Worm (Caenorhabditis elegans) whole organism, L2 larva: Measurements from ENCODE around the gene hach-1.
A peak's percentile ranks its signal among the peaks of the same experiment; 100 is the strongest.

Source experiments
- C34F6.9 ChIP-seq: fragments of 150-350 bp; optimal IDR thresholded peaks from 2 replicates; lab custom pipeline; 2014; ENCODE audit warnings: missing biosample characterization, missing genetic modification characterization
- F13H6.1 ChIP-seq: sonication (generic microtip); optimal IDR thresholded peaks from 2 replicates; lab custom pipeline; 2016; ENCODE audit warnings: missing genetic modification characterization, missing compliant biosample characterization
- R02D3.7 ChIP-seq: fragments of 150-350 bp; optimal IDR thresholded peaks from 2 replicates; lab custom pipeline; 2014; ENCODE audit warnings: missing biosample characterization, missing genetic modification characterization
- Y55F3AM.14 ChIP-seq: fragments of 200-800 bp; sonication (Bioruptor generic); optimal IDR thresholded peaks from 2 replicates; lab custom pipeline; 2018; ENCODE audit warnings: mild to moderate bottlenecking, missing genetic modification characterization, missing compliant biosample characterization
- ZK546.5 ChIP-seq: sonication (generic microtip); optimal IDR thresholded peaks from 2 replicates; lab custom pipeline; 2017; ENCODE audit warnings: missing biosample characterization, missing genetic modification characterization
- alr-1 ChIP-seq: fragments of 150-350 bp; optimal IDR thresholded peaks from 2 replicates; lab custom pipeline; 2014; ENCODE audit warnings: missing biosample characterization, missing genetic modification characterization
- aly-2 ChIP-seq: fragments of 150-350 bp; optimal IDR thresholded peaks from 2 replicates; lab custom pipeline; 2014; ENCODE audit warnings: missing biosample characterization, missing genetic modification characterization
- ama-1 ChIP-seq: fragments of 150-350 bp; optimal IDR thresholded peaks from 2 replicates; lab custom pipeline; 2018; ENCODE audit warnings: inconsistent platforms
- blmp-1 ChIP-seq: sonication (generic microtip); optimal IDR thresholded peaks from 2 replicates; lab custom pipeline; 2017; ENCODE audit warnings: missing genetic modification characterization, mild to moderate bottlenecking, missing compliant biosample characterization, antibody characterized with exemption, moderate library complexity; ENCODE audit not compliant: insufficient read depth
- ceh-16 ChIP-seq: fragments of 150-350 bp; optimal IDR thresholded peaks from 2 replicates; lab custom pipeline; 2014; ENCODE audit warnings: missing biosample characterization, missing genetic modification characterization
- ceh-82 ChIP-seq: fragments of 150-350 bp; optimal IDR thresholded peaks from 2 replicates; lab custom pipeline; 2014; ENCODE audit warnings: missing biosample characterization, missing genetic modification characterization
- crh-2 ChIP-seq: sonication (generic microtip); optimal IDR thresholded peaks from 2 replicates; lab custom pipeline; 2017; ENCODE audit warnings: missing biosample characterization, missing genetic modification characterization
- dmd-4 ChIP-seq: sonication (generic microtip); optimal IDR thresholded peaks from 2 replicates; lab custom pipeline; 2017; ENCODE audit warnings: missing biosample characterization, missing genetic modification characterization
- egl-27 ChIP-seq: sonication (generic microtip); optimal IDR thresholded peaks from 3 replicates; lab custom pipeline; 2017; ENCODE audit warnings: missing biosample characterization, missing genetic modification reagents, missing genetic modification characterization
- elt-1 ChIP-seq: fragments of 150-350 bp; optimal IDR thresholded peaks from 2 replicates; lab custom pipeline; 2014; ENCODE audit warnings: missing biosample characterization, missing genetic modification characterization
- elt-3 ChIP-seq: sonication (generic microtip); optimal IDR thresholded peaks from 2 replicates; lab custom pipeline; 2017; ENCODE audit warnings: missing biosample characterization, missing genetic modification characterization
- fos-1 ChIP-seq: fragments of 150-350 bp; optimal IDR thresholded peaks from 2 replicates; lab custom pipeline; 2014; ENCODE audit warnings: missing biosample characterization, missing genetic modification characterization
- gmeb-1 ChIP-seq: fragments of 150-350 bp; optimal IDR thresholded peaks from 2 replicates; lab custom pipeline; 2014; ENCODE audit warnings: missing biosample characterization, missing genetic modification characterization
- lin-11 ChIP-seq: fragments of 150-350 bp; sonication (generic microtip); optimal IDR thresholded peaks from 2 replicates; lab custom pipeline; 2014; ENCODE audit warnings: missing biosample characterization, missing genetic modification characterization, inconsistent platforms, mixed read lengths
- lin-13 ChIP-seq: fragments of 150-350 bp; optimal IDR thresholded peaks from 2 replicates; lab custom pipeline; 2014; ENCODE audit warnings: missing biosample characterization, missing genetic modification reagents, missing genetic modification characterization
- lin-39 ChIP-seq: fragments of 150-350 bp; optimal IDR thresholded peaks from 2 replicates; lab custom pipeline; 2014; ENCODE audit warnings: missing biosample characterization, missing genetic modification reagents, missing genetic modification characterization
- lsy-2 ChIP-seq, 2 experiments: fragments of 150-350 bp in 1 of 2; sonication (generic microtip) in 1 of 2; optimal IDR thresholded peaks; 2 replicates each; lab custom pipeline; 2014 to 2017; ENCODE audit warnings: missing biosample characterization in 2 of 2, missing genetic modification characterization in 2 of 2
- mab-5 ChIP-seq: fragments of 150-350 bp; optimal IDR thresholded peaks from 2 replicates; lab custom pipeline; 2014; ENCODE audit warnings: missing biosample characterization, missing genetic modification characterization
- mbf-1 ChIP-seq: sonication (generic microtip); optimal IDR thresholded peaks from 2 replicates; lab custom pipeline; 2017; ENCODE audit warnings: missing biosample characterization, missing genetic modification characterization
- mdl-1 ChIP-seq, 2 experiments: fragments of 150-350 bp in 1 of 2; sonication (generic microtip) in 1 of 2; optimal IDR thresholded peaks; 2 replicates each; lab custom pipeline; 2017; ENCODE audit warnings: missing biosample characterization in 2 of 2, missing genetic modification characterization in 2 of 2
- nhr-10 ChIP-seq: sonication (generic microtip); optimal IDR thresholded peaks from 2 replicates; lab custom pipeline; 2017; ENCODE audit warnings: missing biosample characterization, missing genetic modification characterization
- nhr-11 ChIP-seq: fragments of 150-350 bp; optimal IDR thresholded peaks from 2 replicates; lab custom pipeline; 2014; ENCODE audit warnings: missing biosample characterization, missing genetic modification characterization
- nhr-12 ChIP-seq: fragments of 150-350 bp; optimal IDR thresholded peaks from 2 replicates; lab custom pipeline; 2014; ENCODE audit warnings: missing biosample characterization, missing genetic modification characterization
- nhr-129 ChIP-seq: fragments of 150-350 bp; optimal IDR thresholded peaks from 2 replicates; lab custom pipeline; 2014; ENCODE audit warnings: missing biosample characterization, missing genetic modification characterization
- nhr-21 ChIP-seq: fragments of 150-350 bp; optimal IDR thresholded peaks from 2 replicates; lab custom pipeline; 2014; ENCODE audit warnings: missing biosample characterization, missing genetic modification characterization
- nhr-23 ChIP-seq: fragments of 150-350 bp; optimal IDR thresholded peaks from 2 replicates; lab custom pipeline; 2014; ENCODE audit warnings: missing biosample characterization, missing genetic modification reagents, missing genetic modification characterization
- nhr-237 ChIP-seq: fragments of 150-350 bp; optimal IDR thresholded peaks from 2 replicates; lab custom pipeline; 2014; ENCODE audit warnings: missing biosample characterization, missing genetic modification characterization
- nhr-25 ChIP-seq: fragments of 150-350 bp; sonication (generic microtip); optimal IDR thresholded peaks from 3 replicates; lab custom pipeline; 2014; ENCODE audit warnings: missing biosample characterization, missing genetic modification characterization
- nhr-6 ChIP-seq: fragments of 150-350 bp; optimal IDR thresholded peaks from 2 replicates; lab custom pipeline; 2014; ENCODE audit warnings: missing biosample characterization, missing genetic modification characterization
- nhr-77 ChIP-seq: fragments of 150-350 bp; optimal IDR thresholded peaks from 2 replicates; lab custom pipeline; 2014; ENCODE audit warnings: missing biosample characterization, missing genetic modification characterization
- peb-1 ChIP-seq: fragments of 150-350 bp; optimal IDR thresholded peaks from 2 replicates; lab custom pipeline; 2014; ENCODE audit warnings: missing biosample characterization, missing genetic modification characterization
- sem-4 ChIP-seq: fragments of 150-350 bp; optimal IDR thresholded peaks from 2 replicates; lab custom pipeline; 2014; ENCODE audit warnings: missing biosample characterization, missing genetic modification reagents, missing genetic modification characterization
- skn-1 ChIP-seq: sonication (generic microtip); optimal IDR thresholded peaks from 2 replicates; lab custom pipeline; 2017; ENCODE audit warnings: missing biosample characterization, missing genetic modification characterization
- sma-3 ChIP-seq: sonication (generic microtip); optimal IDR thresholded peaks from 2 replicates; lab custom pipeline; 2016; ENCODE audit warnings: missing genetic modification reagents, missing genetic modification characterization, missing compliant biosample characterization
- sma-9 ChIP-seq, 2 experiments: fragments of 150-350 bp in 1 of 2; sonication (generic microtip) in 1 of 2; optimal IDR thresholded peaks; 2 replicates each; lab custom pipeline; 2014 to 2016; ENCODE audit warnings: missing genetic modification characterization in 2 of 2, mild to moderate bottlenecking in 1 of 2, missing biosample characterization in 1 of 2, missing compliant biosample characterization in 1 of 2, missing genetic modification reagents in 1 of 2, moderate library complexity in 1 of 2
- snpc-4 ChIP-seq: fragments of 150-350 bp; optimal IDR thresholded peaks from 2 replicates; lab custom pipeline; 2014; ENCODE audit warnings: missing biosample characterization, missing genetic modification characterization
- unc-39 ChIP-seq: fragments of 150-350 bp; optimal IDR thresholded peaks from 2 replicates; lab custom pipeline; 2014; ENCODE audit warnings: missing biosample characterization, missing genetic modification characterization
- unc-55 ChIP-seq: fragments of 150-350 bp; sonication (generic microtip); optimal IDR thresholded peaks from 3 replicates; lab custom pipeline; 2014; ENCODE audit warnings: missing biosample characterization, missing genetic modification reagents, missing genetic modification characterization
- unc-62 ChIP-seq: fragments of 150-350 bp; optimal IDR thresholded peaks from 2 replicates; lab custom pipeline; 2014; ENCODE audit warnings: missing biosample characterization, missing genetic modification reagents, missing genetic modification characterization
- zag-1 ChIP-seq: fragments of 150-350 bp; optimal IDR thresholded peaks from 2 replicates; lab custom pipeline; 2014; ENCODE audit warnings: missing biosample characterization, missing genetic modification characterization
- ztf-1 ChIP-seq: fragments of 200-800 bp; sonication (Bioruptor generic); conservative IDR thresholded peaks from 2 replicates; pipeline ENCODE4 v1.3.6; 2022; ENCODE audit warnings: missing genetic modification characterization, missing compliant biosample characterization
- ztf-11 ChIP-seq: sonication (generic microtip); optimal IDR thresholded peaks from 2 replicates; lab custom pipeline; 2017; ENCODE audit warnings: missing biosample characterization, missing genetic modification characterization
- ztf-4 ChIP-seq: fragments of 150-350 bp; optimal IDR thresholded peaks from 2 replicates; lab custom pipeline; 2014; ENCODE audit warnings: missing biosample characterization, missing genetic modification characterization

Gene hach-1

DNA sequence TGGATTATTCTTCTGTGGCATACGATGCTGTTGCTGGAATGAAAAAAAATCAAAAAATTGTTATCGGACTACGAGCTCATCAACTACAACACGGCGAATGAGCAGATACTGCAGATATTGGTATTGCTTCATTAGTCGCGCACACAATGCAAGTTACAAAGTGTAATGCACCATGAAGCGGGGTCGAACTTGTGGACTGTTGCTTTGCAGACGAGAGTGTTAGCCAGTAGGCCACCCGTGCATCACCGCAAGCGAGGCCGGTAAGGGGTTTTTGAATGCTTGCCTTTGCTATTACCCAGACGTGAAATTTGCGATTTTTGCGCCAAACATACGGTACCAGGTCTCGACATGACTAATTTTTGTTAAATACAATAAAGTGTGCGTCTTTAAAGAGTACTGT, 46.7 kb downstream of the hach-1 start (continued):
- TF ChIP-seq zag-1 (tag; lab: Kevin White, UChicago) = no peak
- TF ChIP-seq sma-3 (GFP tag; lab: Kevin White, UChicago) = peak; percentile 76
- TF ChIP-seq gmeb-1 (tag; lab: Kevin White, UChicago) = peak; percentile 62
- TF ChIP-seq nhr-129 (tag; lab: Kevin White, UChicago) = peak; percentile 87
- peak; percentile 70 for TF ChIP-seq nhr-21 (tag; lab: Kevin White, UChicago)
- no peak for TF ChIP-seq R02D3.7 (tag; lab: Kevin White, UChicago)
- TF ChIP-seq skn-1 (tag; lab: Kevin White, UChicago) = no peak
- peak; percentile 51 for TF ChIP-seq ztf-4 (tag; lab: Kevin White, UChicago)
- no peak for TF ChIP-seq Y55F3AM.14 (GFP tag; lab: Kevin White, UChicago)
- TF ChIP-seq fos-1 (tag; lab: Kevin White, UChicago) = peak; percentile 64
- TF ChIP-seq C34F6.9 (tag; lab: Kevin White, UChicago) = peak; percentile 63
- TF ChIP-seq nhr-237 (tag; lab: Kevin White, UChicago) = no peak
- peak; percentile 59 for TF ChIP-seq crh-2 (tag; lab: Kevin White, UChicago)
- no peak for TF ChIP-seq aly-2 (tag; lab: Kevin White, UChicago)
- no peak for TF ChIP-seq unc-39
- peak; percentile 58 for TF ChIP-seq egl-27 (tag; lab: Kevin White, UChicago)
- TF ChIP-seq peb-1 (tag; lab: Kevin White, UChicago) = no peak

DNA sequence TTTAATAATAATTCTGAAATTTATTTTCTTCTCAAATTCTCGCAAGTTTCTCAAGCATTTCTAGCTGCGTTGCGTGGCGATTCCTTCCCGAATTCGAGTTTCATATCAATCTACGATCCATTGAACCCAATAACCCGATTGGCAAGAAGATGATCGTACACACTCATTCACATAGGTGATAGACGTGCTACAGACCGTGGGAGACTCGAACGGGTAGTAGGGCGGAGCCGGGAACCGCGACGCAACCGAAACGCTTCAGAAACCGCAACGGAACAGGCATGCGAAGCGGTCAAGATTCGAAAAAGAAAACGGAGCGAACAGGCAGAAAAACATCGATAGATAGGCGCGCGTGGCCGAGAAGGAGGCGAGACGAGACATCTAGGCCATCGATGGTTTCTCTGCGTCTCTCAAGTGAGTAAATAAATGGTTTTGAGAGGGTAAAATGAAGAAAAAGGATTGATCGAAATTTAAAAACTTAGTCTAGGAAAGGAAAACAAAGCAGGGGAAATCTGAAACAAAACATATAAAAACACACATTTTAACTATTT, 48.3 kb downstream of the hach-1 start, which contains the start of gene madf-11:
Gene madf-11, minus strand, starts transcription at position 51 of the 548 bp plus-strand sequence.
- TF ChIP-seq ztf-1 (GFP tag; lab: Robert Waterston, UW) (no peak), dmd-4 (no peak), sma-9 (GFP tag; optimal IDR thresholded peaks at IDR 0.05; lab: Kevin White, UChicago) (peak; percentile 41), sma-9 (tag; optimal IDR thresholded peaks at IDR 0.05; lab: Kevin White, UChicago) (no peak), lin-39 (tag; lab: Kevin White, UChicago) (no peak), ama-1 (lab: Kevin White, UChicago) (no peak), Y55F3AM.14 (GFP tag; lab: Kevin White, UChicago) (no peak), sem-4 (no peak), peb-1 (tag; lab: Kevin White, UChicago) (no peak), unc-55 (GFP tag; lab: Kevin White, UChicago) (peak; percentile 86), mbf-1 (tag; lab: Kevin White, UChicago) (no peak), ztf-4 (tag; lab: Kevin White, UChicago) (no peak), nhr-129 (tag; lab: Kevin White, UChicago) (peak; percentile 78), nhr-77 (tag; lab: Kevin White, UChicago) (no peak), alr-1 (no peak), ztf-11 (no peak), lsy-2 (tag; optimal IDR thresholded peaks at IDR 0.05; lab: Kevin White, UChicago) (peak; percentile 36 to 81), sma-3 (GFP tag; lab: Kevin White, UChicago) (peak; percentile 58), R02D3.7 (tag; lab: Kevin White, UChicago) (no peak), lin-13 (peak; percentile 70), C34F6.9 (tag; lab: Kevin White, UChicago) (peak; percentile 77), elt-3 (tag; lab: Kevin White, UChicago) (no peak), ceh-16 (tag; lab: Kevin White, UChicago) (no peak), nhr-12 (tag; lab: Kevin White, UChicago) (no peak), nhr-237 (tag; lab: Kevin White, UChicago) (no peak), ceh-82 (tag; lab: Kevin White, UChicago) (no peak), snpc-4 (tag; lab: Kevin White, UChicago) (peak; percentile 49), nhr-6 (tag; lab: Kevin White, UChicago) (no peak), elt-1 (no peak), gmeb-1 (tag; lab: Kevin White, UChicago) (peak; percentile 65), ZK546.5 (tag; lab: Kevin White, UChicago) (no peak), zag-1 (tag; lab: Kevin White, UChicago) (peak; percentile 24), mdl-1 (tag; optimal IDR thresholded peaks at IDR 0.05; lab: Kevin White, UChicago) (peak; percentile 27 to 66), nhr-23 (tag; lab: Kevin White, UChicago) (no peak), blmp-1 (tag; lab: Kevin White, UChicago) (peak; percentile 4), nhr-11 (tag; lab: Kevin White, UChicago) (no peak), egl-27 (tag; lab: Kevin White, UChicago) (no peak), fos-1 (tag; lab: Kevin White, UChicago) (peak; percentile 59), nhr-25 (tag; lab: Kevin White, UChicago) (no peak), unc-39 (no peak), skn-1 (tag; lab: Kevin White, UChicago) (no peak), F13H6.1 (tag; lab: Kevin White, UChicago) (peak; percentile 50), lin-11 (tag; lab: Kevin White, UChicago) (peak; percentile 42), mab-5 (peak; percentile 53), nhr-21 (tag; lab: Kevin White, UChicago) (peak; percentile 55), unc-62 (GFP tag; lab: Kevin White, UChicago) (no peak), crh-2 (tag; lab: Kevin White, UChicago) (peak; percentile 62), aly-2 (tag; lab: Kevin White, UChicago) (no peak), nhr-10 (tag; lab: Kevin White, UChicago) (no peak)
- TF ChIP-seq, all 48 proteins: peak for 18
